Worm (Caenorhabditis elegans): ENCODE data around the gene flp-19.

- TF ChIP-seq ama-1 (optimal IDR thresholded peaks at IDR 0.05) (no peak), hmbx-1 (tag; optimal IDR thresholded peaks at IDR 0.05) (no peak), tra-4 (tag; optimal IDR thresholded peaks at IDR 0.05) (no peak), ceh-13 (GFP tag; optimal IDR thresholded peaks at IDR 0.05) (no peak), ets-7 (tag; optimal IDR thresholded peaks at IDR 0.05) (no peak), scrt-1 (GFP tag; IDR thresholded peaks at IDR 0.05) (no peak), pes-1 (GFP tag; IDR thresholded peaks at IDR 0.05) (no peak), flt-1 (GFP tag; IDR thresholded peaks at IDR 0.05) (no peak), B0310.2 (tag; optimal IDR thresholded peaks at IDR 0.05) (no peak)
Measured at ce11 chrX:10619554-10620199, 15.2 kb downstream of the flp-19 start.
